Worm (Caenorhabditis elegans) whole organism, L2 larva: ENCODE results near the gene vha-2.

Experiments used
- C34F6.9 ChIP-seq: fragments of 150-350 bp; optimal IDR thresholded peaks from 2 replicates; lab custom pipeline; 2014; ENCODE audit warnings: missing biosample characterization, missing genetic modification characterization
- R02D3.7 ChIP-seq: fragments of 150-350 bp; optimal IDR thresholded peaks from 2 replicates; lab custom pipeline; 2014; ENCODE audit warnings: missing biosample characterization, missing genetic modification characterization
- Y55F3AM.14 ChIP-seq: fragments of 200-800 bp; sonication (Bioruptor generic); optimal IDR thresholded peaks from 2 replicates; lab custom pipeline; 2018; ENCODE audit warnings: mild to moderate bottlenecking, missing genetic modification characterization, missing compliant biosample characterization
- ZK546.5 ChIP-seq: sonication (generic microtip); optimal IDR thresholded peaks from 2 replicates; lab custom pipeline; 2017; ENCODE audit warnings: missing biosample characterization, missing genetic modification characterization
- alr-1 ChIP-seq: fragments of 150-350 bp; optimal IDR thresholded peaks from 2 replicates; lab custom pipeline; 2014; ENCODE audit warnings: missing biosample characterization, missing genetic modification characterization
- aly-2 ChIP-seq: fragments of 150-350 bp; optimal IDR thresholded peaks from 2 replicates; lab custom pipeline; 2014; ENCODE audit warnings: missing biosample characterization, missing genetic modification characterization
- ama-1 ChIP-seq: fragments of 150-350 bp; optimal IDR thresholded peaks from 2 replicates; lab custom pipeline; 2018; ENCODE audit warnings: inconsistent platforms
- ceh-16 ChIP-seq: fragments of 150-350 bp; optimal IDR thresholded peaks from 2 replicates; lab custom pipeline; 2014; ENCODE audit warnings: missing biosample characterization, missing genetic modification characterization
- ceh-82 ChIP-seq: fragments of 150-350 bp; optimal IDR thresholded peaks from 2 replicates; lab custom pipeline; 2014; ENCODE audit warnings: missing biosample characterization, missing genetic modification characterization
- crh-2 ChIP-seq: sonication (generic microtip); optimal IDR thresholded peaks from 2 replicates; lab custom pipeline; 2017; ENCODE audit warnings: missing biosample characterization, missing genetic modification characterization
- egl-27 ChIP-seq: sonication (generic microtip); optimal IDR thresholded peaks from 3 replicates; lab custom pipeline; 2017; ENCODE audit warnings: missing biosample characterization, missing genetic modification reagents, missing genetic modification characterization
- elt-1 ChIP-seq: fragments of 150-350 bp; optimal IDR thresholded peaks from 2 replicates; lab custom pipeline; 2014; ENCODE audit warnings: missing biosample characterization, missing genetic modification characterization
- elt-3 ChIP-seq: sonication (generic microtip); optimal IDR thresholded peaks from 2 replicates; lab custom pipeline; 2017; ENCODE audit warnings: missing biosample characterization, missing genetic modification characterization
- fos-1 ChIP-seq: fragments of 150-350 bp; optimal IDR thresholded peaks from 2 replicates; lab custom pipeline; 2014; ENCODE audit warnings: missing biosample characterization, missing genetic modification characterization
- gmeb-1 ChIP-seq: fragments of 150-350 bp; optimal IDR thresholded peaks from 2 replicates; lab custom pipeline; 2014; ENCODE audit warnings: missing biosample characterization, missing genetic modification characterization
- lin-11 ChIP-seq: fragments of 150-350 bp; sonication (generic microtip); optimal IDR thresholded peaks from 2 replicates; lab custom pipeline; 2014; ENCODE audit warnings: missing biosample characterization, missing genetic modification characterization, inconsistent platforms, mixed read lengths
- lin-13 ChIP-seq: fragments of 150-350 bp; optimal IDR thresholded peaks from 2 replicates; lab custom pipeline; 2014; ENCODE audit warnings: missing biosample characterization, missing genetic modification reagents, missing genetic modification characterization
- lin-39 ChIP-seq: fragments of 150-350 bp; optimal IDR thresholded peaks from 2 replicates; lab custom pipeline; 2014; ENCODE audit warnings: missing biosample characterization, missing genetic modification reagents, missing genetic modification characterization
- lsy-2 ChIP-seq, 2 experiments: fragments of 150-350 bp in 1 of 2; sonication (generic microtip) in 1 of 2; optimal IDR thresholded peaks; 2 replicates each; lab custom pipeline; 2014 to 2017; ENCODE audit warnings: missing biosample characterization in 2 of 2, missing genetic modification characterization in 2 of 2
- mab-5 ChIP-seq: fragments of 150-350 bp; optimal IDR thresholded peaks from 2 replicates; lab custom pipeline; 2014; ENCODE audit warnings: missing biosample characterization, missing genetic modification characterization
- mdl-1 ChIP-seq, 2 experiments: fragments of 150-350 bp in 1 of 2; sonication (generic microtip) in 1 of 2; optimal IDR thresholded peaks; 2 replicates each; lab custom pipeline; 2017; ENCODE audit warnings: missing biosample characterization in 2 of 2, missing genetic modification characterization in 2 of 2
- nhr-12 ChIP-seq: fragments of 150-350 bp; optimal IDR thresholded peaks from 2 replicates; lab custom pipeline; 2014; ENCODE audit warnings: missing biosample characterization, missing genetic modification characterization
- nhr-129 ChIP-seq: fragments of 150-350 bp; optimal IDR thresholded peaks from 2 replicates; lab custom pipeline; 2014; ENCODE audit warnings: missing biosample characterization, missing genetic modification characterization
- nhr-21 ChIP-seq: fragments of 150-350 bp; optimal IDR thresholded peaks from 2 replicates; lab custom pipeline; 2014; ENCODE audit warnings: missing biosample characterization, missing genetic modification characterization
- nhr-23 ChIP-seq: fragments of 150-350 bp; optimal IDR thresholded peaks from 2 replicates; lab custom pipeline; 2014; ENCODE audit warnings: missing biosample characterization, missing genetic modification reagents, missing genetic modification characterization
- nhr-237 ChIP-seq: fragments of 150-350 bp; optimal IDR thresholded peaks from 2 replicates; lab custom pipeline; 2014; ENCODE audit warnings: missing biosample characterization, missing genetic modification characterization
- nhr-25 ChIP-seq: fragments of 150-350 bp; sonication (generic microtip); optimal IDR thresholded peaks from 3 replicates; lab custom pipeline; 2014; ENCODE audit warnings: missing biosample characterization, missing genetic modification characterization
- nhr-6 ChIP-seq: fragments of 150-350 bp; optimal IDR thresholded peaks from 2 replicates; lab custom pipeline; 2014; ENCODE audit warnings: missing biosample characterization, missing genetic modification characterization
- nhr-77 ChIP-seq: fragments of 150-350 bp; optimal IDR thresholded peaks from 2 replicates; lab custom pipeline; 2014; ENCODE audit warnings: missing biosample characterization, missing genetic modification characterization
- sma-3 ChIP-seq: sonication (generic microtip); optimal IDR thresholded peaks from 2 replicates; lab custom pipeline; 2016; ENCODE audit warnings: missing genetic modification reagents, missing genetic modification characterization, missing compliant biosample characterization
- sma-9 ChIP-seq, 2 experiments: fragments of 150-350 bp in 1 of 2; sonication (generic microtip) in 1 of 2; optimal IDR thresholded peaks; 2 replicates each; lab custom pipeline; 2014 to 2016; ENCODE audit warnings: missing genetic modification characterization in 2 of 2, mild to moderate bottlenecking in 1 of 2, missing biosample characterization in 1 of 2, missing compliant biosample characterization in 1 of 2, missing genetic modification reagents in 1 of 2, moderate library complexity in 1 of 2
- snpc-4 ChIP-seq: fragments of 150-350 bp; optimal IDR thresholded peaks from 2 replicates; lab custom pipeline; 2014; ENCODE audit warnings: missing biosample characterization, missing genetic modification characterization
- unc-55 ChIP-seq: fragments of 150-350 bp; sonication (generic microtip); optimal IDR thresholded peaks from 3 replicates; lab custom pipeline; 2014; ENCODE audit warnings: missing biosample characterization, missing genetic modification reagents, missing genetic modification characterization
- unc-62 ChIP-seq: fragments of 150-350 bp; optimal IDR thresholded peaks from 2 replicates; lab custom pipeline; 2014; ENCODE audit warnings: missing biosample characterization, missing genetic modification reagents, missing genetic modification characterization
- ztf-1 ChIP-seq: fragments of 200-800 bp; sonication (Bioruptor generic); conservative IDR thresholded peaks from 2 replicates; pipeline ENCODE4 v1.3.6; 2022; ENCODE audit warnings: missing genetic modification characterization, missing compliant biosample characterization
- ztf-11 ChIP-seq: sonication (generic microtip); optimal IDR thresholded peaks from 2 replicates; lab custom pipeline; 2017; ENCODE audit warnings: missing biosample characterization, missing genetic modification characterization

vha-2 gene

ce11 chrIII:9745333-9745897 lies 36.5 kb upstream of the vha-2 start:
- TF ChIP-seq nhr-237 (tag; lab: Kevin White, UChicago) = no peak
- TF ChIP-seq alr-1 (tag; lab: Kevin White, UChicago) = no peak
- no peak for TF ChIP-seq nhr-25 (tag; lab: Kevin White, UChicago)
- no peak for TF ChIP-seq egl-27 (tag; lab: Kevin White, UChicago)
- no peak for TF ChIP-seq gmeb-1 (tag; lab: Kevin White, UChicago)
- no peak for TF ChIP-seq nhr-77
- TF ChIP-seq nhr-23 (tag; lab: Kevin White, UChicago) = no peak
- no peak for TF ChIP-seq nhr-6 (tag; lab: Kevin White, UChicago)

ce11 chrIII:9746665-9747064 lies 35.3 kb upstream of the vha-2 start:
- no peak for TF ChIP-seq ama-1 (lab: Kevin White, UChicago)
- TF ChIP-seq gmeb-1 (tag; lab: Kevin White, UChicago) = no peak
- TF ChIP-seq mdl-1 (tag; optimal IDR thresholded peaks at IDR 0.05; lab: Kevin White, UChicago) = no peak
- no peak for TF ChIP-seq crh-2 (tag; lab: Kevin White, UChicago)
- no peak for TF ChIP-seq ceh-82
- no peak for TF ChIP-seq elt-3 (tag; lab: Kevin White, UChicago)
- TF ChIP-seq C34F6.9 = no peak
- TF ChIP-seq lin-11 (tag; lab: Kevin White, UChicago) = no peak
- TF ChIP-seq ZK546.5 (tag; lab: Kevin White, UChicago) = no peak
- TF ChIP-seq ztf-1 = no peak
- no peak for TF ChIP-seq aly-2
- no peak for TF ChIP-seq lin-39 (tag; lab: Kevin White, UChicago)
- TF ChIP-seq egl-27 (tag; lab: Kevin White, UChicago) = no peak

- TF ChIP-seq fos-1 (tag; lab: Kevin White, UChicago) = peak; percentile 25
- TF ChIP-seq C34F6.9 = peak; percentile 32
- no peak for TF ChIP-seq ztf-1
- TF ChIP-seq nhr-129 (tag; lab: Kevin White, UChicago) = peak; percentile 78
- TF ChIP-seq unc-55 = peak; percentile 77
- peak; percentile 0 for TF ChIP-seq lin-13
- no peak for TF ChIP-seq nhr-21
- TF ChIP-seq lsy-2 (tag; optimal IDR thresholded peaks at IDR 0.05; lab: Kevin White, UChicago) = peak in 1 of 2 experiments; percentile 66
- TF ChIP-seq gmeb-1 (tag; lab: Kevin White, UChicago) = peak; percentile 83
These were observed 34.8 kb upstream of the vha-2 start, which contains the start of the genes iff-1 and cdk-1 for ce11 chrIII:9747133-9747532. TSS of gene iff-1 (minus strand) at chrIII:9747193. TSS of gene cdk-1 (plus strand) at chrIII:9747472.

ce11 chrIII:9748694-9749093 lies 33.3 kb upstream of the vha-2 start, which contains the start of gene T05G5.4:
TSS of gene T05G5.4 (plus strand) at chrIII:9748934.
- TF ChIP-seq egl-27 (tag; lab: Kevin White, UChicago) (no peak), mab-5 (tag; lab: Kevin White, UChicago) (no peak), unc-62 (no peak), nhr-6 (tag; lab: Kevin White, UChicago) (no peak), nhr-12 (tag; lab: Kevin White, UChicago) (no peak), aly-2 (no peak), Y55F3AM.14 (GFP tag; lab: Kevin White, UChicago) (no peak), mdl-1 (tag; optimal IDR thresholded peaks at IDR 0.05; lab: Kevin White, UChicago) (no peak), R02D3.7 (tag; lab: Kevin White, UChicago) (no peak), snpc-4 (tag; lab: Kevin White, UChicago) (no peak)

- TF ChIP-seq unc-62 (no peak), ZK546.5 (tag; lab: Kevin White, UChicago) (no peak), lin-13 (no peak), ceh-16 (tag; lab: Kevin White, UChicago) (no peak)
These were observed 30.9 kb upstream of the vha-2 start, which contains the start of gene T05G5.5 for ce11 chrIII:9751074-9751473. TSS of gene T05G5.5 (minus strand) at chrIII:9751432.

- peak; percentile 44 for TF ChIP-seq sma-3
- peak; percentile 18 for TF ChIP-seq ama-1 (lab: Kevin White, UChicago)
- no peak for TF ChIP-seq ceh-82
- TF ChIP-seq lsy-2 (tag; optimal IDR thresholded peaks at IDR 0.05; lab: Kevin White, UChicago) = peak in 1 of 2 experiments; percentile 60
- no peak for TF ChIP-seq unc-62
- TF ChIP-seq ztf-1 = no peak
- peak; percentile 84 for TF ChIP-seq sma-9 (GFP tag; optimal IDR thresholded peaks at IDR 0.05; lab: Kevin White, UChicago)
- no peak for TF ChIP-seq sma-9 (tag; optimal IDR thresholded peaks at IDR 0.05; lab: Kevin White, UChicago)
- TF ChIP-seq alr-1 (tag; lab: Kevin White, UChicago) = no peak
- no peak for TF ChIP-seq lin-13
- TF ChIP-seq nhr-23 (tag; lab: Kevin White, UChicago) = no peak
- TF ChIP-seq elt-1 = no peak
- peak; percentile 73 for TF ChIP-seq crh-2 (tag; lab: Kevin White, UChicago)
- peak; percentile 45 for TF ChIP-seq nhr-129 (tag; lab: Kevin White, UChicago)
- TF ChIP-seq nhr-25 (tag; lab: Kevin White, UChicago) = no peak
- TF ChIP-seq ztf-11 (tag; lab: Kevin White, UChicago) = no peak
- TF ChIP-seq unc-55 = peak; percentile 10
- TF ChIP-seq C34F6.9 = peak; percentile 52
- no peak for TF ChIP-seq gmeb-1 (tag; lab: Kevin White, UChicago)
These were observed 29.1 kb upstream of the vha-2 start, which contains the start of gene ech-6 for ce11 chrIII:9752852-9753251. TSS of gene ech-6 (minus strand) at chrIII:9752883.
